Fruit fly (Drosophila melanogaster) whole organism, wandering third instar larva: ENCODE measurements around the gene btsz.

Experiments
- Abd-B ChIP-seq: fragments of >200 bp; optimal IDR thresholded peaks from 2 replicates; lab custom pipeline; 2017; ENCODE audit warnings: missing biosample characterization, missing genetic modification characterization
- CG32264 ChIP-seq: fragments of 200-800 bp; sonication (Bioruptor generic); optimal IDR thresholded peaks from 2 replicates; lab custom pipeline; 2016; ENCODE audit warnings: missing biosample characterization, missing genetic modification characterization
- CG9705 ChIP-seq: fragments of 200-800 bp; sonication (Bioruptor generic); optimal IDR thresholded peaks from 2 replicates; lab custom pipeline; 2018; ENCODE audit warnings: missing biosample characterization, mild to moderate bottlenecking, missing genetic modification characterization
- CrebA ChIP-seq: fragments of 200-800 bp; sonication (Bioruptor generic); optimal IDR thresholded peaks from 2 replicates; lab custom pipeline; 2016; ENCODE audit warnings: missing biosample characterization, mild to moderate bottlenecking, missing genetic modification characterization, borderline replicate concordance
- Dfd ChIP-seq: fragments of >200 bp; optimal IDR thresholded peaks from 2 replicates; lab custom pipeline; 2017; ENCODE audit warnings: missing biosample characterization, missing genetic modification characterization
- Dif ChIP-seq: fragments of 200-275, 200-300 bp; sonication (Bioruptor generic); optimal IDR thresholded peaks from 2 replicates; lab custom pipeline; 2018; ENCODE audit warnings: missing biosample characterization, missing genetic modification characterization; ENCODE audit not compliant: partially characterized antibody
- GATAd ChIP-seq: sonication (Bioruptor generic); optimal IDR thresholded peaks from 2 replicates; lab custom pipeline; 2016; ENCODE audit warnings: missing biosample characterization, missing genetic modification characterization
- HLH106 ChIP-seq: fragments of 200-800 bp; optimal IDR thresholded peaks from 3 replicates; lab custom pipeline; 2019; ENCODE audit warnings: missing biosample characterization, mild to moderate bottlenecking, missing genetic modification characterization, moderate library complexity
- Hnf4 ChIP-seq: fragments of 200-800 bp; sonication (Bioruptor generic); optimal IDR thresholded peaks from 2 replicates; lab custom pipeline; 2016; ENCODE audit warnings: missing biosample characterization, mild to moderate bottlenecking, missing genetic modification characterization
- Hr78 ChIP-seq: fragments of >200 bp; optimal IDR thresholded peaks from 2 replicates; lab custom pipeline; 2017; ENCODE audit warnings: missing biosample characterization, missing genetic modification characterization
- Hr83 ChIP-seq: fragments of 200-300 bp; sonication (Bioruptor generic); optimal IDR thresholded peaks from 2 replicates; lab custom pipeline; 2016; ENCODE audit warnings: missing biosample characterization, mild to moderate bottlenecking, missing genetic modification characterization, moderate library complexity; ENCODE audit not compliant: poor library complexity, severe bottlenecking
- Jra ChIP-seq: sonication (Bioruptor generic); optimal IDR thresholded peaks from 2 replicates; lab custom pipeline; 2016; ENCODE audit warnings: missing biosample characterization, missing genetic modification characterization
- Mio ChIP-seq: sonication (Bioruptor generic); optimal IDR thresholded peaks from 2 replicates; lab custom pipeline; 2016; ENCODE audit warnings: missing biosample characterization, missing genetic modification characterization
- Myc ChIP-seq: fragments of >200 bp; optimal IDR thresholded peaks from 2 replicates; lab custom pipeline; 2017
- N ChIP-seq: fragments of >200 bp; optimal IDR thresholded peaks from 2 replicates; lab custom pipeline; 2018; ENCODE audit warnings: missing biosample characterization, missing external identifiers, missing genetic modification characterization
- OdsH ChIP-seq: fragments of 200-800 bp; sonication (Bioruptor generic); optimal IDR thresholded peaks from 2 replicates; lab custom pipeline; 2016; ENCODE audit warnings: missing biosample characterization, mild to moderate bottlenecking, missing genetic modification characterization
- Rel ChIP-seq, 2 experiments: fragments of 200-800 bp; sonication (Bioruptor generic) in 1 of 2; optimal IDR thresholded peaks; 2 replicates in 1 of 2; 3 replicates in 1 of 2; lab custom pipeline; 2016 to 2019; ENCODE audit warnings: mild to moderate bottlenecking in 2 of 2, missing biosample characterization in 2 of 2, missing genetic modification characterization in 2 of 2, moderate library complexity in 1 of 2
- Sp1 ChIP-seq: fragments of 200-800 bp; sonication (Bioruptor generic); optimal IDR thresholded peaks from 3 replicates; lab custom pipeline; 2019; ENCODE audit warnings: missing biosample characterization, mild to moderate bottlenecking, missing genetic modification characterization, moderate library complexity
- Vsx2 ChIP-seq: fragments of 200-300, 225-300 bp; sonication (Bioruptor generic); optimal IDR thresholded peaks from 2 replicates; lab custom pipeline; 2018; ENCODE audit warnings: missing biosample characterization, missing genetic modification characterization; ENCODE audit not compliant: partially characterized antibody
- br ChIP-seq: fragments of 200-800 bp; sonication (Bioruptor generic); optimal IDR thresholded peaks from 2 replicates; lab custom pipeline; 2016; ENCODE audit warnings: missing biosample characterization, missing genetic modification characterization
- brk ChIP-seq: fragments of 200-800 bp; sonication (Bioruptor generic); optimal IDR thresholded peaks from 2 replicates; lab custom pipeline; 2016; ENCODE audit warnings: missing biosample characterization, mild to moderate bottlenecking, missing genetic modification characterization
- dl ChIP-seq, 2 experiments: fragments of 175-275, 200-275 bp in 1 of 2; fragments of 200-275 bp in 1 of 2; sonication (Bioruptor generic); optimal IDR thresholded peaks; lab custom pipeline; 2018; ENCODE audit warnings: mild to moderate bottlenecking in 2 of 2, missing biosample characterization in 2 of 2, missing genetic modification characterization in 2 of 2, moderate library complexity in 2 of 2; ENCODE audit not compliant: partially characterized antibody in 2 of 2, insufficient read depth in 1 of 2
- dmrt93B ChIP-seq: fragments of 200-800 bp; sonication (Bioruptor generic); optimal IDR thresholded peaks from 2 replicates; lab custom pipeline; 2018; ENCODE audit warnings: missing biosample characterization, mild to moderate bottlenecking, missing genetic modification characterization
- dsf ChIP-seq: sonication (Bioruptor generic); optimal IDR thresholded peaks from 2 replicates; lab custom pipeline; 2016; ENCODE audit warnings: missing biosample characterization, missing genetic modification characterization, borderline replicate concordance
- ey ChIP-seq: fragments of 200-800 bp; sonication (Bioruptor generic); optimal IDR thresholded peaks from 2 replicates; lab custom pipeline; 2016; ENCODE audit warnings: missing biosample characterization, missing genetic modification characterization
- foxo ChIP-seq, 2 experiments: fragments of 200-800 bp; sonication (Bioruptor generic); optimal IDR thresholded peaks; 2 replicates in 1 of 2; 3 replicates in 1 of 2; lab custom pipeline; 2016 to 2017; ENCODE audit warnings: missing biosample characterization in 2 of 2, missing genetic modification characterization in 2 of 2
- fru ChIP-seq: fragments of 200-800 bp; sonication (Bioruptor generic); optimal IDR thresholded peaks from 3 replicates; lab custom pipeline; 2016; ENCODE audit warnings: missing biosample characterization, mild to moderate bottlenecking, missing genetic modification characterization
- h ChIP-seq: fragments of 200-800 bp; sonication (Bioruptor generic); optimal IDR thresholded peaks from 3 replicates; lab custom pipeline; 2016; ENCODE audit warnings: missing biosample characterization, mild to moderate bottlenecking, missing genetic modification characterization
- jim ChIP-seq: fragments of 175-275, 200-325 bp; sonication (Bioruptor generic); optimal IDR thresholded peaks from 2 replicates; lab custom pipeline; 2016; ENCODE audit warnings: missing biosample characterization, mild to moderate bottlenecking, missing genetic modification characterization
- lola ChIP-seq: fragments of >200 bp; optimal IDR thresholded peaks from 2 replicates; lab custom pipeline; 2017; ENCODE audit warnings: missing biosample characterization, missing genetic modification characterization
- pan ChIP-seq: fragments of >200 bp; optimal IDR thresholded peaks from 2 replicates; lab custom pipeline; 2017
- psq ChIP-seq: fragments of 200-800 bp; sonication (Bioruptor generic); optimal IDR thresholded peaks from 3 replicates; lab custom pipeline; 2017; ENCODE audit warnings: missing biosample characterization, mild to moderate bottlenecking, missing genetic modification characterization, moderate library complexity
- rgr ChIP-seq: fragments of 200-800 bp; sonication (Bioruptor generic); optimal IDR thresholded peaks from 3 replicates; lab custom pipeline; 2016; ENCODE audit warnings: missing biosample characterization, mild to moderate bottlenecking, missing genetic modification characterization
- sage ChIP-seq: fragments of 200-800 bp; sonication (Bioruptor generic); optimal IDR thresholded peaks from 2 replicates; lab custom pipeline; 2016; ENCODE audit warnings: missing biosample characterization, mild to moderate bottlenecking, missing genetic modification characterization
- sv ChIP-seq: fragments of 200-800 bp; sonication (Bioruptor generic); optimal IDR thresholded peaks from 3 replicates; lab custom pipeline; 2016; ENCODE audit warnings: missing biosample characterization, missing genetic modification characterization
- tai ChIP-seq: sonication (Bioruptor generic); optimal IDR thresholded peaks from 2 replicates; lab custom pipeline; 2016; ENCODE audit warnings: missing biosample characterization, missing genetic modification characterization
- usp ChIP-seq: fragments of >200 bp; optimal IDR thresholded peaks from 2 replicates; lab custom pipeline; 2017; ENCODE audit warnings: missing biosample characterization, missing genetic modification characterization
- woc ChIP-seq: sonication (Bioruptor generic); optimal IDR thresholded peaks from 2 replicates; lab custom pipeline; 2016; ENCODE audit warnings: missing biosample characterization, mild to moderate bottlenecking, missing genetic modification characterization

btsz gene

dm6 chr3R:14890064-14890709 lies 14.9 kb upstream of the btsz start, which contains the start of the genes CycC and UQCR-C1:
TSS of gene CycC (minus strand) at chr3R:14890205.
TSS of gene UQCR-C1 (plus strand) at chr3R:14890231.
- TF ChIP-seq Rel (GFP tag; optimal IDR thresholded peaks at IDR 0.05; lab: Kevin White, UChicago) = no peak
- peak; percentile 33 for TF ChIP-seq Rel (tag; optimal IDR thresholded peaks at IDR 0.05; lab: Kevin White, UChicago)
- TF ChIP-seq lola (GFP tag; lab: Kevin White, UChicago) = no peak
- no peak for TF ChIP-seq Vsx2 (GFP tag; lab: Kevin White, UChicago)
- no peak for TF ChIP-seq Dif (GFP tag; lab: Kevin White, UChicago)
- no peak for TF ChIP-seq dl (GFP tag; optimal IDR thresholded peaks at IDR 0.05; lab: Kevin White, UChicago; ENCODE audit: insufficient read depth in 1 of 2, partially characterized antibody in 2 of 2)
- TF ChIP-seq brk (GFP tag; lab: Kevin White, UChicago) = no peak
- TF ChIP-seq br (GFP tag; lab: Kevin White, UChicago) = no peak
- no peak for TF ChIP-seq rgr
- no peak for TF ChIP-seq usp (GFP tag; lab: Kevin White, UChicago)

dm6 chr3R:14886011-14886534 lies 10.8 kb upstream of the btsz start, which contains the start of the genes Rrp6, CG33331 and CG33332:
TSS of gene Rrp6 (minus strand) at chr3R:14886246.
TSS of gene CG33331 (plus strand) at chr3R:14886456.
TSS of gene CG33332 (plus strand) at chr3R:14886456.
- TF ChIP-seq OdsH (GFP tag; lab: Kevin White, UChicago) (peak; percentile 70), dl (GFP tag; optimal IDR thresholded peaks at IDR 0.05; lab: Kevin White, UChicago; ENCODE audit: insufficient read depth in 1 of 2, partially characterized antibody in 2 of 2) (no peak), Mio (GFP tag; lab: Kevin White, UChicago) (no peak), woc (GFP tag; lab: Kevin White, UChicago) (no peak), jim (GFP tag; lab: Kevin White, UChicago) (no peak), Dfd (GFP tag; lab: Kevin White, UChicago) (no peak), rgr (peak; percentile 85), dmrt93B (GFP tag; lab: Kevin White, UChicago) (no peak), ey (GFP tag; lab: Kevin White, UChicago) (peak; percentile 66), usp (GFP tag; lab: Kevin White, UChicago) (no peak), HLH106 (tag; lab: Kevin White, UChicago) (peak; percentile 79), Sp1 (peak; percentile 71), Vsx2 (GFP tag; lab: Kevin White, UChicago) (no peak), brk (GFP tag; lab: Kevin White, UChicago) (no peak), Jra (GFP tag; lab: Kevin White, UChicago) (no peak), Abd-B (GFP tag; lab: Kevin White, UChicago) (no peak), pan (lab: Kevin White, UChicago) (no peak), lola (GFP tag; lab: Kevin White, UChicago) (no peak), Hnf4 (GFP tag; lab: Kevin White, UChicago) (no peak), psq (GFP tag; lab: Kevin White, UChicago) (peak; percentile 72), CG9705 (GFP tag; lab: Kevin White, UChicago) (peak; percentile 52), Myc (lab: Kevin White, UChicago) (peak; percentile 79), Hr83 (peak; percentile 86), foxo (GFP tag; optimal IDR thresholded peaks at IDR 0.05; lab: Kevin White, UChicago) (peak in 1 of 2 experiments; percentile 86), fru (GFP tag; lab: Kevin White, UChicago) (no peak), GATAd (peak; percentile 20), sv (GFP tag; lab: Kevin White, UChicago) (peak; percentile 62), N (GFP tag; lab: Kevin White, UChicago) (no peak), Hr78 (GFP tag; lab: Kevin White, UChicago) (no peak), sage (GFP tag; lab: Kevin White, UChicago) (no peak), dsf (GFP tag; lab: Kevin White, UChicago) (no peak), br (GFP tag; lab: Kevin White, UChicago) (no peak), tai (GFP tag; lab: Kevin White, UChicago) (no peak), h (GFP tag; lab: Kevin White, UChicago) (peak; percentile 77), Dif (GFP tag; lab: Kevin White, UChicago) (no peak), CrebA (GFP tag; lab: Kevin White, UChicago) (no peak), Rel (GFP tag; optimal IDR thresholded peaks at IDR 0.05; lab: Kevin White, UChicago) (no peak), Rel (tag; optimal IDR thresholded peaks at IDR 0.05; lab: Kevin White, UChicago) (no peak), CG32264 (no peak)
- TF ChIP-seq, all 38 proteins: peak for 13
